Worm (Caenorhabditis elegans) whole organism, late embryonic: ENCODE measurements around the gene clec-243.
"Not testable (repeated sequence)": the region's sequence is repeated elsewhere in the genome, so short reads cannot be mapped to it uniquely, and the experiment has no call there.

Experiments used
- K02D7.2 ChIP-seq: sonication (generic microtip); optimal IDR thresholded peaks from 2 replicates; lab custom pipeline; 2017; ENCODE audit warnings: mild to moderate bottlenecking, missing genetic modification characterization, missing compliant biosample characterization
- K09A11.1 ChIP-seq: sonication (generic microtip); optimal IDR thresholded peaks from 2 replicates; lab custom pipeline; 2017; ENCODE audit warnings: antibody characterized with exemption, mild to moderate bottlenecking, missing genetic modification characterization, missing compliant biosample characterization; ENCODE audit not compliant: insufficient read depth
- Y22D7AL.16 ChIP-seq: sonication (generic microtip); optimal IDR thresholded peaks from 2 replicates; lab custom pipeline; 2016; ENCODE audit warnings: missing genetic modification characterization, missing compliant biosample characterization
- ahr-1 ChIP-seq: sonication (generic microtip); optimal IDR thresholded peaks from 2 replicates; lab custom pipeline; 2016; ENCODE audit warnings: missing genetic modification characterization, missing compliant biosample characterization
- ama-1 ChIP-seq: fragments of 150-350 bp; optimal IDR thresholded peaks from 2 replicates; lab custom pipeline; 2014
- ceh-18 ChIP-seq: sonication (generic microtip); optimal IDR thresholded peaks from 2 replicates; lab custom pipeline; 2016; ENCODE audit warnings: missing genetic modification characterization, missing compliant biosample characterization
- ceh-2 ChIP-seq: sonication (generic microtip); optimal IDR thresholded peaks from 2 replicates; lab custom pipeline; 2016; ENCODE audit warnings: missing genotype, missing genetic modification characterization, missing compliant biosample characterization
- ceh-22 ChIP-seq: sonication (generic microtip); optimal IDR thresholded peaks from 2 replicates; lab custom pipeline; 2017; ENCODE audit warnings: missing biosample characterization, missing genetic modification characterization
- ceh-30 ChIP-seq: fragments of 150-350 bp; optimal IDR thresholded peaks from 2 replicates; lab custom pipeline; 2014; ENCODE audit warnings: missing biosample characterization, missing genetic modification characterization
- ceh-34 ChIP-seq: sonication (generic microtip); optimal IDR thresholded peaks from 2 replicates; lab custom pipeline; 2016; ENCODE audit warnings: mild to moderate bottlenecking, missing genetic modification characterization, missing compliant biosample characterization
- ceh-45 ChIP-seq: fragments of 200-800 bp; sonication (Bioruptor generic); IDR thresholded peaks from 2 replicates; pipeline ENCODE4 v1.3.6; 2022; ENCODE audit warnings: missing genetic modification reagents, missing genetic modification characterization, missing compliant biosample characterization
- ceh-48 ChIP-seq: sonication (generic microtip); optimal IDR thresholded peaks from 2 replicates; lab custom pipeline; 2016; ENCODE audit warnings: missing genetic modification characterization, inconsistent platforms, missing compliant biosample characterization
- dmd-4 ChIP-seq: sonication (generic microtip); optimal IDR thresholded peaks from 2 replicates; lab custom pipeline; 2016; ENCODE audit warnings: borderline replicate concordance, missing genetic modification characterization, missing compliant biosample characterization
- dve-1 ChIP-seq: sonication (generic microtip); optimal IDR thresholded peaks from 2 replicates; lab custom pipeline; 2017; ENCODE audit warnings: antibody characterized with exemption, mild to moderate bottlenecking, missing genetic modification characterization, missing compliant biosample characterization
- ets-4 ChIP-seq: sonication (generic microtip); optimal IDR thresholded peaks from 2 replicates; lab custom pipeline; 2016; ENCODE audit warnings: missing genetic modification characterization, missing compliant biosample characterization
- fax-1 ChIP-seq: sonication (generic microtip); optimal IDR thresholded peaks from 2 replicates; lab custom pipeline; 2016; ENCODE audit warnings: missing genotype, missing genetic modification characterization, missing compliant biosample characterization
- gmeb-2 ChIP-seq: sonication (generic microtip); optimal IDR thresholded peaks from 2 replicates; lab custom pipeline; 2016; ENCODE audit warnings: missing genetic modification characterization, inconsistent platforms, missing compliant biosample characterization
- hlh-15 ChIP-seq: sonication (generic microtip); optimal IDR thresholded peaks from 2 replicates; lab custom pipeline; 2016; ENCODE audit warnings: missing genetic modification characterization, missing compliant biosample characterization
- lim-6 ChIP-seq: sonication (generic microtip); optimal IDR thresholded peaks from 2 replicates; lab custom pipeline; 2016; ENCODE audit warnings: missing genetic modification characterization, missing compliant biosample characterization
- lin-11 ChIP-seq: fragments of 200-800 bp; sonication (Bioruptor generic); optimal IDR thresholded peaks from 2 replicates; lab custom pipeline; 2018; ENCODE audit warnings: mild to moderate bottlenecking, missing genetic modification characterization, missing compliant biosample characterization
- mec-3 ChIP-seq: sonication (generic microtip); optimal IDR thresholded peaks from 2 replicates; lab custom pipeline; 2016; ENCODE audit warnings: borderline replicate concordance, missing genetic modification characterization, missing compliant biosample characterization
- nfya-1 ChIP-seq: sonication (generic microtip); optimal IDR thresholded peaks from 2 replicates; lab custom pipeline; 2017; ENCODE audit warnings: missing genetic modification characterization, mild to moderate bottlenecking, missing compliant biosample characterization, antibody characterized with exemption, moderate library complexity
- nhr-11 ChIP-seq: fragments of 150-350 bp; optimal IDR thresholded peaks from 2 replicates; lab custom pipeline; 2014; ENCODE audit warnings: missing biosample characterization, missing genetic modification characterization
- odd-2 ChIP-seq: sonication (generic microtip); optimal IDR thresholded peaks from 2 replicates; lab custom pipeline; 2017; ENCODE audit warnings: antibody characterized with exemption, mild to moderate bottlenecking, missing genetic modification characterization, missing compliant biosample characterization
- pag-3 ChIP-seq: sonication (generic microtip); optimal IDR thresholded peaks from 2 replicates; lab custom pipeline; 2016; ENCODE audit warnings: missing compliant biosample characterization, missing genetic modification characterization, borderline replicate concordance
- pax-1 ChIP-seq: fragments of 150-350 bp; optimal IDR thresholded peaks from 2 replicates; lab custom pipeline; 2014; ENCODE audit warnings: missing biosample characterization, missing genetic modification characterization
- pha-4 ChIP-seq: fragments of 150-350 bp; optimal IDR thresholded peaks from 2 replicates; lab custom pipeline; 2018; ENCODE audit warnings: missing biosample characterization, missing genetic modification reagents, missing genetic modification characterization
- pqm-1 ChIP-seq: sonication (generic microtip); optimal IDR thresholded peaks from 2 replicates; lab custom pipeline; 2016; ENCODE audit warnings: missing genetic modification characterization, missing compliant biosample characterization
- pros-1 ChIP-seq: fragments of 150-350 bp; optimal IDR thresholded peaks from 2 replicates; lab custom pipeline; 2014; ENCODE audit warnings: missing biosample characterization, missing genetic modification reagents, missing genetic modification characterization
- sdc-2 ChIP-seq: sonication (generic microtip); optimal IDR thresholded peaks from 2 replicates; lab custom pipeline; 2016; ENCODE audit warnings: missing genotype, missing genetic modification characterization, missing compliant biosample characterization
- syd-9 ChIP-seq: sonication (generic microtip); optimal IDR thresholded peaks from 2 replicates; lab custom pipeline; 2016; ENCODE audit warnings: mild to moderate bottlenecking, missing genetic modification characterization, moderate library complexity, missing compliant biosample characterization
- tbx-2 ChIP-seq: sonication (generic microtip); optimal IDR thresholded peaks from 2 replicates; lab custom pipeline; 2016; ENCODE audit warnings: missing genetic modification characterization, missing compliant biosample characterization
- tbx-7 ChIP-seq: sonication (generic microtip); optimal IDR thresholded peaks from 2 replicates; lab custom pipeline; 2016; ENCODE audit warnings: missing genotype, missing genetic modification characterization, missing compliant biosample characterization
- unc-42 ChIP-seq: sonication (generic microtip); optimal IDR thresholded peaks from 2 replicates; lab custom pipeline; 2016; ENCODE audit warnings: missing genotype, missing genetic modification characterization, missing compliant biosample characterization
- unc-55 ChIP-seq: sonication (generic microtip); optimal IDR thresholded peaks from 2 replicates; lab custom pipeline; 2017; ENCODE audit warnings: missing biosample characterization, missing genetic modification reagents, missing genetic modification characterization
- unc-86 ChIP-seq: sonication (generic microtip); optimal IDR thresholded peaks from 2 replicates; lab custom pipeline; 2016; ENCODE audit warnings: missing genetic modification characterization, missing compliant biosample characterization

Gene clec-243

ce11 chrV:17272112-17272511, 23.3 kb upstream of the clec-243 start:
- TF ChIP-seq pqm-1 (tag; lab: Kevin White, UChicago) (no peak), pha-4 (no peak), Y22D7AL.16 (tag; lab: Kevin White, UChicago) (no peak), unc-55 (no peak), ahr-1 (tag; lab: Kevin White, UChicago) (no peak), dmd-4 (tag; lab: Kevin White, UChicago) (no peak), ceh-22 (tag; lab: Kevin White, UChicago) (no peak), ceh-18 (no peak), ceh-34 (no peak), sdc-2 (tag; lab: Kevin White, UChicago) (no peak), ceh-45 (GFP tag; lab: Robert Waterston, UW) (no peak), K09A11.1 (tag; lab: Kevin White, UChicago) (no peak), pros-1 (tag; lab: Kevin White, UChicago) (no peak), K02D7.2 (tag; lab: Kevin White, UChicago) (no peak), nhr-11 (tag; lab: Kevin White, UChicago) (no peak), dve-1 (no peak), syd-9 (tag; lab: Kevin White, UChicago) (no peak)

ce11 chrV:17264855-17265254, 16.0 kb upstream of the clec-243 start, which contains the start of gene K10G4.3:
TSS of gene K10G4.3 (minus strand) at chrV:17264955.
- not testable (repeated sequence) for TF ChIP-seq ama-1 (lab: Kevin White, UChicago); mec-3 (tag; lab: Kevin White, UChicago); hlh-15 (tag; lab: Kevin White, UChicago)

ce11 chrV:17261385-17261784, 12.6 kb upstream of the clec-243 start:
- TF ChIP-seq pag-3 (peak; percentile 43), tbx-7 (tag; lab: Kevin White, UChicago) (no peak)

ce11 chrV:17258868-17259267, 10.1 kb upstream of the clec-243 start, which contains the start of gene fbxa-85:
TSS of gene fbxa-85 (plus strand) at chrV:17259168.
- TF ChIP-seq odd-2 (no peak), unc-86 (tag; lab: Kevin White, UChicago) (no peak), pax-1 (tag; lab: Kevin White, UChicago) (no peak), lim-6 (no peak)

ce11 chrV:17258244-17258643, 9.4 kb upstream of the clec-243 start:
- TF ChIP-seq unc-42 (tag; lab: Kevin White, UChicago) (no peak), K02D7.2 (tag; lab: Kevin White, UChicago) (no peak), ahr-1 (tag; lab: Kevin White, UChicago) (no peak), lin-11 (tag; lab: Kevin White, UChicago) (no peak), pha-4 (no peak), gmeb-2 (tag; lab: Kevin White, UChicago) (no peak), unc-55 (no peak), K09A11.1 (tag; lab: Kevin White, UChicago) (no peak)

ce11 chrV:17257637-17258036, 8.8 kb upstream of the clec-243 start:
- no peak for TF ChIP-seq ceh-45 (GFP tag; lab: Robert Waterston, UW)
- TF ChIP-seq dmd-4 (tag; lab: Kevin White, UChicago): no peak
- TF ChIP-seq tbx-2 (tag; lab: Kevin White, UChicago): no peak
- TF ChIP-seq ceh-18: no peak
- TF ChIP-seq ceh-2 (tag; lab: Kevin White, UChicago): no peak
- TF ChIP-seq ceh-22 (tag; lab: Kevin White, UChicago): no peak
- TF ChIP-seq fax-1: no peak
- TF ChIP-seq ceh-30 (tag; lab: Kevin White, UChicago): no peak
- TF ChIP-seq gmeb-2 (tag; lab: Kevin White, UChicago): no peak
- no peak for TF ChIP-seq unc-86 (tag; lab: Kevin White, UChicago)
- TF ChIP-seq tbx-7 (tag; lab: Kevin White, UChicago): no peak
- no peak for TF ChIP-seq ceh-48
- TF ChIP-seq hlh-15 (tag; lab: Kevin White, UChicago): no peak
- TF ChIP-seq nfya-1 (tag; lab: Kevin White, UChicago): no peak
- TF ChIP-seq ceh-34: no peak
- TF ChIP-seq Y22D7AL.16 (tag; lab: Kevin White, UChicago): no peak
- TF ChIP-seq ets-4 (tag; lab: Kevin White, UChicago): no peak
- no peak for TF ChIP-seq lim-6
- TF ChIP-seq nhr-11 (tag; lab: Kevin White, UChicago): no peak
